Fruit fly (Drosophila melanogaster) whole organism, wandering third instar larva: ENCODE measurements around the gene Best3.
A peak's percentile ranks its signal among the peaks of the same experiment; 100 is the strongest.

Experiments used
- Abd-B ChIP-seq: fragments of >200 bp; optimal IDR thresholded peaks from 2 replicates; lab custom pipeline; 2017; ENCODE audit warnings: missing biosample characterization, missing genetic modification characterization
- CG32264 ChIP-seq: fragments of 200-800 bp; sonication (Bioruptor generic); optimal IDR thresholded peaks from 2 replicates; lab custom pipeline; 2016; ENCODE audit warnings: missing biosample characterization, missing genetic modification characterization
- CG9705 ChIP-seq: fragments of 200-800 bp; sonication (Bioruptor generic); optimal IDR thresholded peaks from 2 replicates; lab custom pipeline; 2018; ENCODE audit warnings: missing biosample characterization, mild to moderate bottlenecking, missing genetic modification characterization
- CrebA ChIP-seq: fragments of 200-800 bp; sonication (Bioruptor generic); optimal IDR thresholded peaks from 2 replicates; lab custom pipeline; 2016; ENCODE audit warnings: missing biosample characterization, mild to moderate bottlenecking, missing genetic modification characterization, borderline replicate concordance
- Dfd ChIP-seq: fragments of >200 bp; optimal IDR thresholded peaks from 2 replicates; lab custom pipeline; 2017; ENCODE audit warnings: missing biosample characterization, missing genetic modification characterization
- Dif ChIP-seq: fragments of 200-275, 200-300 bp; sonication (Bioruptor generic); optimal IDR thresholded peaks from 2 replicates; lab custom pipeline; 2018; ENCODE audit warnings: missing biosample characterization, missing genetic modification characterization; ENCODE audit not compliant: partially characterized antibody
- GATAd ChIP-seq: sonication (Bioruptor generic); optimal IDR thresholded peaks from 2 replicates; lab custom pipeline; 2016; ENCODE audit warnings: missing biosample characterization, missing genetic modification characterization
- HLH106 ChIP-seq: fragments of 200-800 bp; optimal IDR thresholded peaks from 3 replicates; lab custom pipeline; 2019; ENCODE audit warnings: missing biosample characterization, mild to moderate bottlenecking, missing genetic modification characterization, moderate library complexity
- Hnf4 ChIP-seq: fragments of 200-800 bp; sonication (Bioruptor generic); optimal IDR thresholded peaks from 2 replicates; lab custom pipeline; 2016; ENCODE audit warnings: missing biosample characterization, mild to moderate bottlenecking, missing genetic modification characterization
- Jra ChIP-seq: sonication (Bioruptor generic); optimal IDR thresholded peaks from 2 replicates; lab custom pipeline; 2016; ENCODE audit warnings: missing biosample characterization, missing genetic modification characterization
- Mio ChIP-seq: sonication (Bioruptor generic); optimal IDR thresholded peaks from 2 replicates; lab custom pipeline; 2016; ENCODE audit warnings: missing biosample characterization, missing genetic modification characterization
- Myc ChIP-seq: fragments of >200 bp; optimal IDR thresholded peaks from 2 replicates; lab custom pipeline; 2017
- N ChIP-seq: fragments of >200 bp; optimal IDR thresholded peaks from 2 replicates; lab custom pipeline; 2018; ENCODE audit warnings: missing biosample characterization, missing external identifiers, missing genetic modification characterization
- OdsH ChIP-seq: fragments of 200-800 bp; sonication (Bioruptor generic); optimal IDR thresholded peaks from 2 replicates; lab custom pipeline; 2016; ENCODE audit warnings: missing biosample characterization, mild to moderate bottlenecking, missing genetic modification characterization
- Rel ChIP-seq, 2 experiments: fragments of 200-800 bp; sonication (Bioruptor generic) in 1 of 2; optimal IDR thresholded peaks; 2 replicates in 1 of 2; 3 replicates in 1 of 2; lab custom pipeline; 2016 to 2019; ENCODE audit warnings: mild to moderate bottlenecking in 2 of 2, missing biosample characterization in 2 of 2, missing genetic modification characterization in 2 of 2, moderate library complexity in 1 of 2
- Sp1 ChIP-seq: fragments of 200-800 bp; sonication (Bioruptor generic); optimal IDR thresholded peaks from 3 replicates; lab custom pipeline; 2019; ENCODE audit warnings: missing biosample characterization, mild to moderate bottlenecking, missing genetic modification characterization, moderate library complexity
- Vsx2 ChIP-seq: fragments of 200-300, 225-300 bp; sonication (Bioruptor generic); optimal IDR thresholded peaks from 2 replicates; lab custom pipeline; 2018; ENCODE audit warnings: missing biosample characterization, missing genetic modification characterization; ENCODE audit not compliant: partially characterized antibody
- br ChIP-seq: fragments of 200-800 bp; sonication (Bioruptor generic); optimal IDR thresholded peaks from 2 replicates; lab custom pipeline; 2016; ENCODE audit warnings: missing biosample characterization, missing genetic modification characterization
- brk ChIP-seq: fragments of 200-800 bp; sonication (Bioruptor generic); optimal IDR thresholded peaks from 2 replicates; lab custom pipeline; 2016; ENCODE audit warnings: missing biosample characterization, mild to moderate bottlenecking, missing genetic modification characterization
- dmrt93B ChIP-seq: fragments of 200-800 bp; sonication (Bioruptor generic); optimal IDR thresholded peaks from 2 replicates; lab custom pipeline; 2018; ENCODE audit warnings: missing biosample characterization, mild to moderate bottlenecking, missing genetic modification characterization
- dsf ChIP-seq: sonication (Bioruptor generic); optimal IDR thresholded peaks from 2 replicates; lab custom pipeline; 2016; ENCODE audit warnings: missing biosample characterization, missing genetic modification characterization, borderline replicate concordance
- ey ChIP-seq: fragments of 200-800 bp; sonication (Bioruptor generic); optimal IDR thresholded peaks from 2 replicates; lab custom pipeline; 2016; ENCODE audit warnings: missing biosample characterization, missing genetic modification characterization
- foxo ChIP-seq, 2 experiments: fragments of 200-800 bp; sonication (Bioruptor generic); optimal IDR thresholded peaks; 2 replicates in 1 of 2; 3 replicates in 1 of 2; lab custom pipeline; 2016 to 2017; ENCODE audit warnings: missing biosample characterization in 2 of 2, missing genetic modification characterization in 2 of 2
- fru ChIP-seq: fragments of 200-800 bp; sonication (Bioruptor generic); optimal IDR thresholded peaks from 3 replicates; lab custom pipeline; 2016; ENCODE audit warnings: missing biosample characterization, mild to moderate bottlenecking, missing genetic modification characterization
- h ChIP-seq: fragments of 200-800 bp; sonication (Bioruptor generic); optimal IDR thresholded peaks from 3 replicates; lab custom pipeline; 2016; ENCODE audit warnings: missing biosample characterization, mild to moderate bottlenecking, missing genetic modification characterization
- lola ChIP-seq: fragments of >200 bp; optimal IDR thresholded peaks from 2 replicates; lab custom pipeline; 2017; ENCODE audit warnings: missing biosample characterization, missing genetic modification characterization
- pan ChIP-seq: fragments of >200 bp; optimal IDR thresholded peaks from 2 replicates; lab custom pipeline; 2017
- psq ChIP-seq: fragments of 200-800 bp; sonication (Bioruptor generic); optimal IDR thresholded peaks from 3 replicates; lab custom pipeline; 2017; ENCODE audit warnings: missing biosample characterization, mild to moderate bottlenecking, missing genetic modification characterization, moderate library complexity
- rgr ChIP-seq: fragments of 200-800 bp; sonication (Bioruptor generic); optimal IDR thresholded peaks from 3 replicates; lab custom pipeline; 2016; ENCODE audit warnings: missing biosample characterization, mild to moderate bottlenecking, missing genetic modification characterization
- sage ChIP-seq: fragments of 200-800 bp; sonication (Bioruptor generic); optimal IDR thresholded peaks from 2 replicates; lab custom pipeline; 2016; ENCODE audit warnings: missing biosample characterization, mild to moderate bottlenecking, missing genetic modification characterization
- sv ChIP-seq: fragments of 200-800 bp; sonication (Bioruptor generic); optimal IDR thresholded peaks from 3 replicates; lab custom pipeline; 2016; ENCODE audit warnings: missing biosample characterization, missing genetic modification characterization
- usp ChIP-seq: fragments of >200 bp; optimal IDR thresholded peaks from 2 replicates; lab custom pipeline; 2017; ENCODE audit warnings: missing biosample characterization, missing genetic modification characterization
- woc ChIP-seq: sonication (Bioruptor generic); optimal IDR thresholded peaks from 2 replicates; lab custom pipeline; 2016; ENCODE audit warnings: missing biosample characterization, mild to moderate bottlenecking, missing genetic modification characterization

The Best3 gene

DNA sequence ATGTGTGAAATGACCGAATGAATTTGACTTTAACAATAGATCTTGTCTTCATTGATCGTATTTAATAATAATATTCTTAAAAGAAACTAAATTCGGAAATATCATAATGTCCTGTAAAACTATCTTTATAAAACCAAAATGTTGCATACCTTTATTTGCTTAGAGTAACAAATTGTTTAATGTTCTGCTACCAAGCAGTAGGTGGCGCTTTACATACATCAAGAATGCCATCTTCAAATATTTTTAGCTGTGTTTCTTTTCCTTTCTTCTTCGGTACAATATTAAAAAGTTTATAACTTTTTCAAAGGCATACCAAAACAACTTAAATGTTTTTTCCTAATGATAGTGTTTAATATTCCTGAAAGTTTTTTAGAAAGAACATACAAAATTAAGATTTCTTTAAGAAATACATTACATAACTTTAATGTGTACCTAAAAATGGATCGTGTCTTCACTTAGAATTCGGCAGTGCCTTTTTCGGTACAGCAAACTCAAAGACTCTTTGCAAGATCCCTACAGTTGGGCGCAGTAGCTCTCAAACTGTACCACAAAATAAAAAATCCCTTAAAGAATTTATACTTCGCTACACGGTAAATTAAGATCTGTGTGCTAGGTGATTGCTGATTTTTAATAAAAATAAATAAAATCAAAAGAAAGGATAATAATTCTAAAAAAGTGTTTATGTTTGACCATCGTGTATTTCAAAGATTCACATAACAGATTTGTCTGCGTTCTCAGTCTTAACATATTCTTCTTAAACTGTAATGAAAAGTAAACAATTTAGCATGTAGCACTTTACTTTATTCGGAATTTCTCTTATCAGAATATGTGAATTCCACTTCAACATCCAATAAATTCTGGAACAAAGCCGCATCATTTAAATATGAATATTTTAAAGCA, 34.6 kb downstream of the Best3 start:
- TF ChIP-seq OdsH (GFP tag; lab: Kevin White, UChicago) (no peak), Myc (peak; percentile 74), CG9705 (GFP tag; lab: Kevin White, UChicago) (no peak)
- TF ChIP-seq, all 38 proteins: peak for 1

DNA sequence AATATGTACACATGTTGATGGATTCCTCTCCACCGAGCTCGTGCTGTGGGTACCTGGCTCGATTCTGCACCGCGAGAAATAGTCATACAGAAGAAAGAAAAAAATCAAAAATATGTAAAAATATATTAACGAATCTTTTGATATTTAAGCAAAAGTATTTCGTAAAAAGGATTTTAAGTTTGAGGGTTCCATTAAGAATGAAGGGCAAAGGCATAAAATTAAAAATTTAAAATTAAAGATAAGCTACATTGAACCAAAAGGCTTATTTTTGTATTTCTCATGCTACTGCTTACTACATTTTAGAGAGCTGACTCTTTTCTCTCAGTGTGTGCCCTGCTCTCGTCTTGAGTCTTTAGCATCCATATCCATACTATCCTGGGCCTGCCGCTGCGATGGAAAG, 36.0 kb downstream of the Best3 start:
- peak; percentile 9 for TF ChIP-seq dmrt93B
- TF ChIP-seq sage = peak; percentile 23
- TF ChIP-seq N (GFP tag; lab: Kevin White, UChicago) = no peak
- TF ChIP-seq Sp1 = peak; percentile 68
- peak; percentile 49 for TF ChIP-seq ey
- TF ChIP-seq CrebA = no peak
- TF ChIP-seq woc (GFP tag; lab: Kevin White, UChicago) = peak; percentile 11
- no peak for TF ChIP-seq Mio (GFP tag; lab: Kevin White, UChicago)
- peak; percentile 12 for TF ChIP-seq Hnf4 (GFP tag; lab: Kevin White, UChicago)
- peak; percentile 34 for TF ChIP-seq psq (GFP tag; lab: Kevin White, UChicago)
- TF ChIP-seq dsf (GFP tag; lab: Kevin White, UChicago) = no peak
- TF ChIP-seq Abd-B = no peak
- peak; percentile 42 for TF ChIP-seq rgr (GFP tag; lab: Kevin White, UChicago)
- no peak for TF ChIP-seq lola
- TF ChIP-seq Dfd = no peak
- TF ChIP-seq usp = no peak
- TF ChIP-seq Rel (GFP tag; optimal IDR thresholded peaks at IDR 0.05; lab: Kevin White, UChicago) = no peak
- no peak for TF ChIP-seq Rel (tag; optimal IDR thresholded peaks at IDR 0.05; lab: Kevin White, UChicago)
- no peak for TF ChIP-seq sv (GFP tag; lab: Kevin White, UChicago)
- TF ChIP-seq Dif (GFP tag; lab: Kevin White, UChicago) = no peak
- no peak for TF ChIP-seq GATAd
- TF ChIP-seq Jra (GFP tag; lab: Kevin White, UChicago) = no peak
- TF ChIP-seq brk (GFP tag; lab: Kevin White, UChicago) = no peak
- TF ChIP-seq br (GFP tag; lab: Kevin White, UChicago) = peak; percentile 25
- TF ChIP-seq fru (GFP tag; lab: Kevin White, UChicago) = peak; percentile 42
- TF ChIP-seq h (GFP tag; lab: Kevin White, UChicago) = peak; percentile 21
- peak; percentile 74 for TF ChIP-seq OdsH (GFP tag; lab: Kevin White, UChicago)
- no peak for TF ChIP-seq pan
- TF ChIP-seq foxo (GFP tag; optimal IDR thresholded peaks at IDR 0.05; lab: Kevin White, UChicago) = peak in 1 of 2 experiments; percentile 38
- no peak for TF ChIP-seq CG32264 (GFP tag; lab: Kevin White, UChicago)
- peak; percentile 4 for TF ChIP-seq HLH106 (tag; lab: Kevin White, UChicago)
- TF ChIP-seq CG9705 (GFP tag; lab: Kevin White, UChicago) = no peak
- TF ChIP-seq, all 38 proteins: peak for 14

DNA sequence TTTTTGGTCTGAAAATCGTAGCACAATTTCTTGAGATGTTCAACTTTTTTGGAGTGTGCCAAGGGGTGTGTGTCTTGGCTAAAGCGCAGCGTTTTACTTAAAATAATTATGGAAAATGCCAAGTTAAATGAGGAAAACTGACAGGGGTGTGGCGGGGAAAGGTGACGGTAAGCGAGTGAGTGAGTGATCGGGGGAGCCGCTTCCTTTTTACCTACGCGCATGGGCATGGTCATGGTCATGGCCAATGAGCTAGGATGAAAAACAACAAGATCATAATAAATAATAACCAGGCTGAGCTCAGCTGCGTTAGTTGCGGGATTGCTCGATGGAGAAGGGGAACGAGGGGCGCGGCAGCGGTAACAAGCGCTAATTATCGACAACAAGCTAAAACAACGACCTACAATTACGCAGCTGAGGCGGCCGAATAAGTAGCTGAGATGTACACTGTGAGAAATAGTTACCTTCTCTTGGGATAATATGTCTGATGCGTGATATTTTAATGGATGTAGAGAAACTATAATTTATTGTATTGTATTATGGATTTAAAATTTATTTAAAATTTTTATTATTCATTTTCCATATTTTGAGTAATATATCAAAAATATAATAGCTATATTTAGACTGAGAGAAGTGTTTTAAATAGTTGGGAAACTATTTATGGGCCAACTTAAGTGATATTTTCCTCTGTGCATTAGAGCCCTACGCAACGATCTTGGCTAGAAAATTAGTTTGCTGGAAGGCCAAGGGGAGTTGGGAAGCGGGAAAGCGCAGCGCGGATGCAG, 38.1 kb downstream of the Best3 start:
- TF ChIP-seq Sp1 (peak; percentile 24), Vsx2 (GFP tag; lab: Kevin White, UChicago) (no peak), HLH106 (tag; lab: Kevin White, UChicago) (peak; percentile 7), h (GFP tag; lab: Kevin White, UChicago) (no peak), GATAd (no peak), foxo (GFP tag; optimal IDR thresholded peaks at IDR 0.05; lab: Kevin White, UChicago) (peak in 1 of 2 experiments; percentile 4), N (GFP tag; lab: Kevin White, UChicago) (no peak)

DNA sequence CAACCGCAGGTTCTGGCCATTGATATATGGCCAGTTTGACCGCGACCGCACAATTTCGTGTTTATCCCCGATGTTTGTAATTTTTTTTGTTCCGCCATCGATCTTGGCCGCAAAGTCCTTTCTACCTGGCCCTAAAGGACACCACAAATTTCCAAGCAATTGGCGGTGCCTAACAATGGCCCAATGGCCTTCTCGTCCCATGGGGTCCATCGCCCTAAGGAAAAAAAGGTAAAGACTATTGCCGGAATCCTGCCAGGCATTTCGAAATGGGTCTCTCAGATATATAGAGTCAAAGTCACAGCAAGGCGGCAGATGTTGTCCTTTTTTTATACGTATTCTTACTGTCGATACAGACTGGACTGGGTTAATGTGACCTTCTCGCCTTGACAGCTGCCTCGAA, 40.5 kb downstream of the Best3 start:
- no peak for TF ChIP-seq Dif (GFP tag; lab: Kevin White, UChicago)
